Fruit fly (Drosophila melanogaster) Kc167 (cell line): ENCODE data around the gene fipi.

Experiments used
- Myc ChIP-seq: fragments of >200 bp; optimal IDR thresholded peaks from 2 replicates; lab custom pipeline; 2017; ENCODE audit warnings: missing external identifiers
- Sin3A ChIP-seq: fragments of >200 bp; optimal IDR thresholded peaks from 2 replicates; lab custom pipeline; 2018; ENCODE audit warnings: missing external identifiers
- h ChIP-seq: fragments of >200 bp; optimal IDR thresholded peaks from 3 replicates; lab custom pipeline; 2018; ENCODE audit warnings: missing external identifiers
- insv ChIP-seq: fragments of >200 bp; optimal IDR thresholded peaks from 3 replicates; lab custom pipeline; 2018; ENCODE audit warnings: missing external identifiers
- psq ChIP-seq: fragments of >200 bp; optimal IDR thresholded peaks from 2 replicates; lab custom pipeline; 2017; ENCODE audit warnings: missing external identifiers
- ttk ChIP-seq: sonication (Bioruptor generic); optimal IDR thresholded peaks from 2 replicates; lab custom pipeline; 2017; ENCODE audit warnings: missing external identifiers

Gene fipi

dm6 chr2L:4821757-4822156 is 27.9 kb upstream of the fipi start, which contains the start of gene CG15628:
Gene CG15628 (plus strand): TSS chr2L:4821774.
- TF ChIP-seq Myc (lab: Kevin White, UChicago) (no peak), Sin3A (lab: Kevin White, UChicago) (no peak), insv (lab: Kevin White, UChicago) (no peak), h (lab: Kevin White, UChicago) (no peak), psq (no peak), ttk (no peak)

dm6 chr2L:4821319-4821717 is 27.5 kb upstream of the fipi start:
- no peak for TF ChIP-seq Sin3A (lab: Kevin White, UChicago)

- TF ChIP-seq insv (lab: Kevin White, UChicago) (no peak), Myc (lab: Kevin White, UChicago) (no peak), ttk (no peak), h (lab: Kevin White, UChicago) (no peak), Sin3A (lab: Kevin White, UChicago) (no peak), psq (no peak)
These were observed 26.8 kb upstream of the fipi start for dm6 chr2L:4820448-4821318.

DNA sequence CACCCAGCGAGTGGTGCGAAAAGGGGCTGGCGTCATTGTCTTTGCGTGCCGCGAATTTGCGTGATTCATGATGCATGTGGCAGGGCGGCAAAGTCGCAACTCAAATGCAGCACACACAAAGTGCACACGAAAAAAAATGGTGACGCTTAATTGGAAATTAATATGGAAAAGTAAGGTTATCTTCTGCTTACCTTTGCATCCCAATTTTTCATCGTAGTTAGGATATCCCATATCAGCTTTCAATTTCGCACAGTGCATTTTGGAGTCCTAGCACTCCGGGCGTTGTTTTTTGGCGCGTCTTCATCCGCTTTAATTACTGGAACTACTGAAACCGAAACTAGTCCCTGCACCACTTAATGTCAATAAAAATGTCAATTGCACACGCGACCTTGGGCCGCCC is 26.2 kb upstream of the fipi start:
- TF ChIP-seq Sin3A (lab: Kevin White, UChicago) (no peak), h (lab: Kevin White, UChicago) (no peak), Myc (lab: Kevin White, UChicago) (no peak), ttk (no peak), insv (lab: Kevin White, UChicago) (no peak), psq (no peak)

- TF ChIP-seq insv (lab: Kevin White, UChicago) (no peak), Sin3A (lab: Kevin White, UChicago) (no peak), psq (no peak), h (lab: Kevin White, UChicago) (no peak), Myc (lab: Kevin White, UChicago) (no peak), ttk (no peak)
These were observed 24.2 kb upstream of the fipi start, which contains the start of gene CG3225 for dm6 chr2L:4818056-4818455. Gene CG3225 (minus strand): TSS chr2L:4818245.

- TF ChIP-seq insv (lab: Kevin White, UChicago) (no peak), Sin3A (lab: Kevin White, UChicago) (no peak), h (lab: Kevin White, UChicago) (no peak), ttk (no peak), psq (no peak), Myc (lab: Kevin White, UChicago) (no peak)
These were observed 19.1 kb upstream of the fipi start for dm6 chr2L:4813023-4813339.

DNA sequence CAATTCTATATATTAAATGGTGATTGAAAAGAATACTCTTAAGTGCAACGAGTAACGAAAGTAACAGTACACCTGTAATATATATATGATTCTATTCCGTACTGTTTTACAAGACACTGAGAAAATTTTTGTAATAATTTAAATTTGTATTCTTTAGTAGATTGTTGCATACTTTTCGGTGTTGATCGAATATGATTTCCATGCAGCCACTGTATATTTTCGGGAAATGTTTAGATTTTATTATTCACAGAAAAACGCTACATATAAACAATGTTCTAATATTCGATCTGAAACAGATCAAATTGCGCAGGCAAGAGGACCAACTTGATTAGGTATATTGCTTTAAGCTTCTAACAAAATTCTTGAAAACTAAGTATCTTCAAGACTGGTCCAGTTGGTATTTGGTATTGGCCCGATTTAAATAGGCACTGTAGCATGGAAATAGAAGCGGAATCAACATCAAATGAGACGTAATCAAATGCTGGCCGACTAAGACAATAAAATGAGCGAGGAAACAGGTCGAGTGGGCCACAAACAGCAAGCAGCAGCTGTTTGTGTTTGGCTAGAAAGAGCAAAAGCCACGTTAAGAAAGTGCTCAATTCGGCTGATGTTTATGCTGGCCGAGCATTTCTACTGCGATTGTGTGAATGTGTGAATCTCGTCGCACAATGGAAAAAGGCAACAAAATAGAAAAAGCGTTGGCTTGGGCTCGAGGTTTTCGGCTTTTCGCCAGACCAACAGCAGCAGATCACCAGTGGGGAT is 18.6 kb upstream of the fipi start, which contains the start of gene CG15629:
CG15629 (plus strand) TSS at position 749 of the 762 bp plus-strand sequence.
- no peak for TF ChIP-seq h (lab: Kevin White, UChicago)
- TF ChIP-seq insv (lab: Kevin White, UChicago), result no peak
- no peak for TF ChIP-seq Sin3A (lab: Kevin White, UChicago)
- no peak for TF ChIP-seq Myc (lab: Kevin White, UChicago)
- TF ChIP-seq ttk, result no peak
- no peak for TF ChIP-seq psq

DNA sequence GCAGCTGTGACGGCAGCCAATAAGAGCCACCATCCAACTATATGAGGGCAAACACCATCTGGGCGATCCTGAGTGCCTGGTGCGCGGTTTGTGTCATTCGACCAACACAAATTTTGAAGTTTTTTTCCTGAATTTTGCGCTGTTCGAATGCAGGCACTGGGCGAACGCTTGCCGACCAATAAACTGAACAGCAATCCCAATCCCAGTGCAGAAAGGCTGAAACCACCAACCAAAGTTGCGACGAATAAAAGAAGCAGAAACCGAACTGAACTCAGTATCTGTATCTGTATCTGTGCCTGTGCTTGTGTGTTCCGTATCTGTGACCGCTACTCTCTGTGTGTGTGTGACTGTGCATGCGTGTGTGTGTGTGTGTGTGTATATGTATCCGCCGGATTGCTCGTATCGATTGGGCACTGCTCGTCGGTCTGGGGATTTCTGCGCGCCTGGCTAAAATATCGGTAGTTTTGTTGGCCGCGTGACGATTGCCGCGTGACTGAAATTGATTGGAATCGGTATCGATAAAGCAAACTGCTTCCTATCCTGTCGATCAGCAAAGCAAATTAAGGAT is 17.7 kb upstream of the fipi start:
- TF ChIP-seq Myc (lab: Kevin White, UChicago), result no peak
- TF ChIP-seq h (lab: Kevin White, UChicago), result no peak
- TF ChIP-seq ttk, result no peak
- TF ChIP-seq Sin3A (lab: Kevin White, UChicago), result no peak
- no peak for TF ChIP-seq psq
- TF ChIP-seq insv (lab: Kevin White, UChicago), result no peak

dm6 chr2L:4810697-4811490 is 17.1 kb upstream of the fipi start:
- TF ChIP-seq Myc (lab: Kevin White, UChicago) (no peak), ttk (no peak), psq (no peak), h (lab: Kevin White, UChicago) (no peak), Sin3A (lab: Kevin White, UChicago) (no peak), insv (lab: Kevin White, UChicago) (no peak)

DNA sequence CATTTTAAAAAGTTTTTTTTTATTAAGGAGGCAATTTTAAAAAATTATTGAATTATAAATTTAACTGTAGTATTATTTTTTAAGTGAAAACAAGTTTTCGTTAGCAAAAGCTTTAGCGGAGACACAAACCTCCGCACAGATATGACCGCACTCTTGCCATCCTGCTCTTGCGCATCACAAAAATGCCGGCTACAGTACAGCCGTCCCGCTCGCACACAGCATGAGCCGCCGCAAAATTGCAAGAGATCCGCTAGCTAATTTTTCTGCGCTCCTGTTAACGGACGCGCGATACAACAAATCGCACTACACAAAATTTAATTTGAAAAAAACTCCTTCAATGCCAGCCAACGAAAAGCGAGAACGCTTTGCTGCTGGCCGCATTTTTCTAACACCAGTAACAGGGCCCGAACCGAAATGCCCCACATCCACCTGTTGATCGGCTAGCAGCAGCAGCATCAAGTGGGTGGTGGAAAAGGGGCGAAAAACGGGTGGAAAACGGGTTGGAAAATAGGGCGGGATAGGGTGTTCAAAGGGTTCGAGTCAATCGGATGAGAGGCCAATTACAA is 16.3 kb upstream of the fipi start:
- no peak for TF ChIP-seq Myc (lab: Kevin White, UChicago)
- TF ChIP-seq insv (lab: Kevin White, UChicago), result no peak
- TF ChIP-seq Sin3A (lab: Kevin White, UChicago), result no peak
- TF ChIP-seq psq, result no peak
- no peak for TF ChIP-seq h (lab: Kevin White, UChicago)
- no peak for TF ChIP-seq ttk
